Worm (Caenorhabditis elegans) whole organism, L2 larva: ENCODE data around the gene cdk-1.
A peak's percentile ranks its signal among the peaks of the same experiment; 100 is the strongest.

Source experiments
- C34F6.9 ChIP-seq: fragments of 150-350 bp; optimal IDR thresholded peaks from 2 replicates; lab custom pipeline; 2014; ENCODE audit warnings: missing biosample characterization, missing genetic modification characterization
- Y55F3AM.14 ChIP-seq: fragments of 200-800 bp; sonication (Bioruptor generic); optimal IDR thresholded peaks from 2 replicates; lab custom pipeline; 2018; ENCODE audit warnings: mild to moderate bottlenecking, missing genetic modification characterization, missing compliant biosample characterization
- ZK546.5 ChIP-seq: sonication (generic microtip); optimal IDR thresholded peaks from 2 replicates; lab custom pipeline; 2017; ENCODE audit warnings: missing biosample characterization, missing genetic modification characterization
- ama-1 ChIP-seq: fragments of 150-350 bp; optimal IDR thresholded peaks from 2 replicates; lab custom pipeline; 2018; ENCODE audit warnings: inconsistent platforms
- blmp-1 ChIP-seq: sonication (generic microtip); optimal IDR thresholded peaks from 2 replicates; lab custom pipeline; 2017; ENCODE audit warnings: missing genetic modification characterization, mild to moderate bottlenecking, missing compliant biosample characterization, antibody characterized with exemption, moderate library complexity; ENCODE audit not compliant: insufficient read depth
- ceh-16 ChIP-seq: fragments of 150-350 bp; optimal IDR thresholded peaks from 2 replicates; lab custom pipeline; 2014; ENCODE audit warnings: missing biosample characterization, missing genetic modification characterization
- crh-2 ChIP-seq: sonication (generic microtip); optimal IDR thresholded peaks from 2 replicates; lab custom pipeline; 2017; ENCODE audit warnings: missing biosample characterization, missing genetic modification characterization
- dmd-4 ChIP-seq: sonication (generic microtip); optimal IDR thresholded peaks from 2 replicates; lab custom pipeline; 2017; ENCODE audit warnings: missing biosample characterization, missing genetic modification characterization
- elt-1 ChIP-seq: fragments of 150-350 bp; optimal IDR thresholded peaks from 2 replicates; lab custom pipeline; 2014; ENCODE audit warnings: missing biosample characterization, missing genetic modification characterization
- elt-3 ChIP-seq: sonication (generic microtip); optimal IDR thresholded peaks from 2 replicates; lab custom pipeline; 2017; ENCODE audit warnings: missing biosample characterization, missing genetic modification characterization
- fos-1 ChIP-seq: fragments of 150-350 bp; optimal IDR thresholded peaks from 2 replicates; lab custom pipeline; 2014; ENCODE audit warnings: missing biosample characterization, missing genetic modification characterization
- lin-11 ChIP-seq: fragments of 150-350 bp; sonication (generic microtip); optimal IDR thresholded peaks from 2 replicates; lab custom pipeline; 2014; ENCODE audit warnings: missing biosample characterization, missing genetic modification characterization, inconsistent platforms, mixed read lengths
- lin-13 ChIP-seq: fragments of 150-350 bp; optimal IDR thresholded peaks from 2 replicates; lab custom pipeline; 2014; ENCODE audit warnings: missing biosample characterization, missing genetic modification reagents, missing genetic modification characterization
- lin-39 ChIP-seq: fragments of 150-350 bp; optimal IDR thresholded peaks from 2 replicates; lab custom pipeline; 2014; ENCODE audit warnings: missing biosample characterization, missing genetic modification reagents, missing genetic modification characterization
- lsy-2 ChIP-seq, 2 experiments: fragments of 150-350 bp in 1 of 2; sonication (generic microtip) in 1 of 2; optimal IDR thresholded peaks; 2 replicates each; lab custom pipeline; 2014 to 2017; ENCODE audit warnings: missing biosample characterization in 2 of 2, missing genetic modification characterization in 2 of 2
- mab-5 ChIP-seq: fragments of 150-350 bp; optimal IDR thresholded peaks from 2 replicates; lab custom pipeline; 2014; ENCODE audit warnings: missing biosample characterization, missing genetic modification characterization
- mbf-1 ChIP-seq: sonication (generic microtip); optimal IDR thresholded peaks from 2 replicates; lab custom pipeline; 2017; ENCODE audit warnings: missing biosample characterization, missing genetic modification characterization
- nhr-10 ChIP-seq: sonication (generic microtip); optimal IDR thresholded peaks from 2 replicates; lab custom pipeline; 2017; ENCODE audit warnings: missing biosample characterization, missing genetic modification characterization
- nhr-11 ChIP-seq: fragments of 150-350 bp; optimal IDR thresholded peaks from 2 replicates; lab custom pipeline; 2014; ENCODE audit warnings: missing biosample characterization, missing genetic modification characterization
- nhr-12 ChIP-seq: fragments of 150-350 bp; optimal IDR thresholded peaks from 2 replicates; lab custom pipeline; 2014; ENCODE audit warnings: missing biosample characterization, missing genetic modification characterization
- nhr-129 ChIP-seq: fragments of 150-350 bp; optimal IDR thresholded peaks from 2 replicates; lab custom pipeline; 2014; ENCODE audit warnings: missing biosample characterization, missing genetic modification characterization
- nhr-21 ChIP-seq: fragments of 150-350 bp; optimal IDR thresholded peaks from 2 replicates; lab custom pipeline; 2014; ENCODE audit warnings: missing biosample characterization, missing genetic modification characterization
- nhr-23 ChIP-seq: fragments of 150-350 bp; optimal IDR thresholded peaks from 2 replicates; lab custom pipeline; 2014; ENCODE audit warnings: missing biosample characterization, missing genetic modification reagents, missing genetic modification characterization
- nhr-237 ChIP-seq: fragments of 150-350 bp; optimal IDR thresholded peaks from 2 replicates; lab custom pipeline; 2014; ENCODE audit warnings: missing biosample characterization, missing genetic modification characterization
- peb-1 ChIP-seq: fragments of 150-350 bp; optimal IDR thresholded peaks from 2 replicates; lab custom pipeline; 2014; ENCODE audit warnings: missing biosample characterization, missing genetic modification characterization
- skn-1 ChIP-seq: sonication (generic microtip); optimal IDR thresholded peaks from 2 replicates; lab custom pipeline; 2017; ENCODE audit warnings: missing biosample characterization, missing genetic modification characterization
- sma-3 ChIP-seq: sonication (generic microtip); optimal IDR thresholded peaks from 2 replicates; lab custom pipeline; 2016; ENCODE audit warnings: missing genetic modification reagents, missing genetic modification characterization, missing compliant biosample characterization
- sma-9 ChIP-seq, 2 experiments: fragments of 150-350 bp in 1 of 2; sonication (generic microtip) in 1 of 2; optimal IDR thresholded peaks; 2 replicates each; lab custom pipeline; 2014 to 2016; ENCODE audit warnings: missing genetic modification characterization in 2 of 2, mild to moderate bottlenecking in 1 of 2, missing biosample characterization in 1 of 2, missing compliant biosample characterization in 1 of 2, missing genetic modification reagents in 1 of 2, moderate library complexity in 1 of 2
- unc-55 ChIP-seq: fragments of 150-350 bp; sonication (generic microtip); optimal IDR thresholded peaks from 3 replicates; lab custom pipeline; 2014; ENCODE audit warnings: missing biosample characterization, missing genetic modification reagents, missing genetic modification characterization
- unc-62 ChIP-seq: fragments of 150-350 bp; optimal IDR thresholded peaks from 2 replicates; lab custom pipeline; 2014; ENCODE audit warnings: missing biosample characterization, missing genetic modification reagents, missing genetic modification characterization
- ztf-1 ChIP-seq: fragments of 200-800 bp; sonication (Bioruptor generic); conservative IDR thresholded peaks from 2 replicates; pipeline ENCODE4 v1.3.6; 2022; ENCODE audit warnings: missing genetic modification characterization, missing compliant biosample characterization

The cdk-1 gene

ce11 chrIII:9746665-9747064 lies 607 bp upstream of the cdk-1 start:
- TF ChIP-seq elt-1 (no peak), skn-1 (tag; lab: Kevin White, UChicago) (no peak), Y55F3AM.14 (GFP tag; lab: Kevin White, UChicago) (no peak), blmp-1 (tag; lab: Kevin White, UChicago) (no peak), lin-11 (tag; lab: Kevin White, UChicago) (no peak), mbf-1 (tag; lab: Kevin White, UChicago) (no peak), nhr-21 (tag; lab: Kevin White, UChicago) (no peak), fos-1 (no peak), mab-5 (tag; lab: Kevin White, UChicago) (no peak), nhr-237 (tag; lab: Kevin White, UChicago) (no peak)
- TF ChIP-seq, all 48 proteins: peak for 0

- TF ChIP-seq nhr-21 (tag; lab: Kevin White, UChicago), result no peak
- no peak for TF ChIP-seq nhr-23 (tag; lab: Kevin White, UChicago)
- no peak for TF ChIP-seq Y55F3AM.14 (GFP tag; lab: Kevin White, UChicago)
- no peak for TF ChIP-seq nhr-10 (tag; lab: Kevin White, UChicago)
- TF ChIP-seq ceh-16, result no peak
- no peak for TF ChIP-seq lin-11 (tag; lab: Kevin White, UChicago)
- no peak for TF ChIP-seq unc-62 (GFP tag; lab: Kevin White, UChicago)
Measured at ce11 chrIII:9748694-9749093, 1.4 kb downstream of the cdk-1 start, which contains the start of gene T05G5.4. Gene T05G5.4 (plus strand): TSS chrIII:9748934.

- TF ChIP-seq ZK546.5 (tag; lab: Kevin White, UChicago) (no peak), nhr-23 (tag; lab: Kevin White, UChicago) (no peak)
Measured at ce11 chrIII:9751074-9751473, 3.8 kb downstream of the cdk-1 start, which contains the start of gene T05G5.5. Gene T05G5.5 (minus strand): TSS chrIII:9751432.

- TF ChIP-seq lin-13 (GFP tag; lab: Kevin White, UChicago) (no peak), nhr-237 (tag; lab: Kevin White, UChicago) (no peak), C34F6.9 (tag; lab: Kevin White, UChicago) (peak; percentile 52), dmd-4 (tag; lab: Kevin White, UChicago) (no peak), blmp-1 (tag; lab: Kevin White, UChicago) (no peak), elt-3 (tag; lab: Kevin White, UChicago) (no peak), mab-5 (tag; lab: Kevin White, UChicago) (no peak), peb-1 (tag; lab: Kevin White, UChicago) (no peak), nhr-11 (tag; lab: Kevin White, UChicago) (no peak), ZK546.5 (tag; lab: Kevin White, UChicago) (no peak), sma-3 (GFP tag; lab: Kevin White, UChicago) (peak; percentile 44), ama-1 (lab: Kevin White, UChicago) (peak; percentile 18), nhr-129 (tag; lab: Kevin White, UChicago) (peak; percentile 45), sma-9 (GFP tag; optimal IDR thresholded peaks at IDR 0.05; lab: Kevin White, UChicago) (peak; percentile 84), sma-9 (tag; optimal IDR thresholded peaks at IDR 0.05; lab: Kevin White, UChicago) (no peak), nhr-12 (no peak), ztf-1 (GFP tag; lab: Robert Waterston, UW) (no peak), lin-11 (tag; lab: Kevin White, UChicago) (no peak), lin-39 (tag; lab: Kevin White, UChicago) (no peak), skn-1 (tag; lab: Kevin White, UChicago) (no peak), unc-55 (GFP tag; lab: Kevin White, UChicago) (peak; percentile 10), lsy-2 (tag; optimal IDR thresholded peaks at IDR 0.05; lab: Kevin White, UChicago) (peak in 1 of 2 experiments; percentile 60), mbf-1 (tag; lab: Kevin White, UChicago) (no peak), crh-2 (peak; percentile 73)
Measured at ce11 chrIII:9752852-9753251, 5.6 kb downstream of the cdk-1 start, which contains the start of gene ech-6. Gene ech-6 (minus strand): TSS chrIII:9752883.

ce11 chrIII:9757414-9757813 lies 10.1 kb downstream of the cdk-1 start, which contains the start of gene vps-53:
Gene vps-53 (minus strand): TSS chrIII:9757514.
- no peak for TF ChIP-seq nhr-12
